Fruit fly (Drosophila melanogaster) S2 (cell line): ENCODE data around the gene CG43182.

ENCODE experiments used
- CG8478 ChIP-seq: fragments of >200 bp; optimal IDR thresholded peaks from 2 replicates; lab custom pipeline; 2018
- CTCF ChIP-seq, 2 experiments: fragments of >200 bp; optimal IDR thresholded peaks; 2 replicates each; lab custom pipeline; 2018

DNA sequence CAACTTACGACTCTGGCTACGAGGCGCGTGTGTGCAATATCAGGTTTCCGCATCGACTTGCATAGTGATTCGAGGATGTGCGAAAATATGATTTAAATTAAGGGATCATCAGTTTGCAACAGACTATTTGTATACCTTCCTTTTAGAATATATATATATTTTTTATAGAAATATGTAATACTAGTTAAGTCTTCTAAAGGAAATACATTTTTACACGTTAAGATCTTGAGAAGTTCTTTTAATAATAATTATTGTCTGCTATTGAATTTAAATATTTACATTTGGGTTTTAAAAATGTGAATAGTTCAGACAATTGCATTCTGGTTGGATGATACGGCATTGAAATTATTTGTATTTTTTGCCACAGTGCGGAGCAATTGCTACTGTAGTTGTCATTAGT lies 14.0 kb downstream of the CG43182 start:
- no peak for TF ChIP-seq CTCF (optimal IDR thresholded peaks at IDR 0.05; lab: Kevin White, UChicago)
- no peak for TF ChIP-seq CG8478 (lab: Kevin White, UChicago)
